Worm (Caenorhabditis elegans) whole organism, late embryonic: ENCODE data around the gene swt-5.

Experiments used
- K02D7.2 ChIP-seq: sonication (generic microtip); optimal IDR thresholded peaks from 2 replicates; lab custom pipeline; 2017; ENCODE audit warnings: mild to moderate bottlenecking, missing genetic modification characterization, missing compliant biosample characterization
- ceh-19 ChIP-seq: fragments of 200-800 bp; sonication (Bioruptor generic); optimal IDR thresholded peaks from 2 replicates; lab custom pipeline; 2018; ENCODE audit warnings: mild to moderate bottlenecking, missing genetic modification characterization, missing compliant biosample characterization
- fax-1 ChIP-seq: sonication (generic microtip); optimal IDR thresholded peaks from 2 replicates; lab custom pipeline; 2016; ENCODE audit warnings: missing genotype, missing genetic modification characterization, missing compliant biosample characterization
- lin-11 ChIP-seq: fragments of 200-800 bp; sonication (Bioruptor generic); optimal IDR thresholded peaks from 2 replicates; lab custom pipeline; 2018; ENCODE audit warnings: mild to moderate bottlenecking, missing genetic modification characterization, missing compliant biosample characterization
- nfya-1 ChIP-seq: sonication (generic microtip); optimal IDR thresholded peaks from 2 replicates; lab custom pipeline; 2017; ENCODE audit warnings: missing genetic modification characterization, mild to moderate bottlenecking, missing compliant biosample characterization, antibody characterized with exemption, moderate library complexity
- pat-9 ChIP-seq: fragments of 200-800 bp; sonication (Bioruptor generic); optimal IDR thresholded peaks from 2 replicates; lab custom pipeline; 2018; ENCODE audit warnings: mild to moderate bottlenecking, missing genetic modification characterization, moderate library complexity, missing compliant biosample characterization
- pha-4 ChIP-seq: fragments of 150-350 bp; optimal IDR thresholded peaks from 2 replicates; lab custom pipeline; 2018; ENCODE audit warnings: missing biosample characterization, missing genetic modification reagents, missing genetic modification characterization
- pros-1 ChIP-seq: fragments of 150-350 bp; optimal IDR thresholded peaks from 2 replicates; lab custom pipeline; 2014; ENCODE audit warnings: missing biosample characterization, missing genetic modification reagents, missing genetic modification characterization
- rnt-1 ChIP-seq: sonication (generic microtip); optimal IDR thresholded peaks from 2 replicates; lab custom pipeline; 2016; ENCODE audit warnings: missing genetic modification characterization, missing compliant biosample characterization
- sox-2 ChIP-seq: fragments of 200-800 bp; sonication (Bioruptor generic); IDR thresholded peaks from 2 replicates; pipeline ENCODE4 v1.3.6; 2022; ENCODE audit warnings: missing genetic modification reagents, missing genetic modification characterization, missing compliant biosample characterization
- syd-9 ChIP-seq: sonication (generic microtip); optimal IDR thresholded peaks from 2 replicates; lab custom pipeline; 2016; ENCODE audit warnings: mild to moderate bottlenecking, missing genetic modification characterization, moderate library complexity, missing compliant biosample characterization
- unc-3 ChIP-seq, 2 experiments: fragments of 200-800 bp in 1 of 2; sonication (Bioruptor generic) in 1 of 2; sonication (generic microtip) in 1 of 2; conservative IDR thresholded peaks in 1 of 2; optimal IDR thresholded peaks in 1 of 2; 2 replicates each; pipeline versions ENCODE4 v1.3.6 to Lab custom; 2016 to 2022; ENCODE audit warnings: missing compliant biosample characterization in 2 of 2, missing genetic modification characterization in 2 of 2, missing genetic modification reagents in 1 of 2
- zip-5 ChIP-seq: sonication (generic microtip); optimal IDR thresholded peaks from 2 replicates; lab custom pipeline; 2016; ENCODE audit warnings: missing genetic modification characterization, missing compliant biosample characterization

ce11 chrV:9526470-9526869, 25.3 kb downstream of the swt-5 start, which contains the start of gene C50F4.1:
- TF ChIP-seq lin-11 (no peak), sox-2 (GFP tag; lab: Robert Waterston, UW) (no peak), fax-1 (no peak), rnt-1 (tag; lab: Kevin White, UChicago) (no peak), syd-9 (tag; lab: Kevin White, UChicago) (no peak), pat-9 (tag; lab: Kevin White, UChicago) (no peak), pha-4 (no peak), nfya-1 (tag; lab: Kevin White, UChicago) (no peak), pros-1 (tag; lab: Kevin White, UChicago) (no peak), unc-3 (GFP tag; conservative IDR thresholded peaks at IDR 0.05; lab: Robert Waterston, UW) (no peak), unc-3 (tag; optimal IDR thresholded peaks at IDR 0.05; lab: Kevin White, UChicago) (no peak), ceh-19 (GFP tag; lab: Kevin White, UChicago) (no peak), zip-5 (no peak), K02D7.2 (tag; lab: Kevin White, UChicago) (no peak)
